Fruit fly (Drosophila melanogaster) whole organism, embryonic: ENCODE data around the gene Cep290.
A peak's percentile ranks its signal among the peaks of the same experiment; 100 is the strongest.

Experiments used
- ATbp ChIP-seq: fragments of 200-800 bp; sonication (Bioruptor generic); optimal IDR thresholded peaks from 2 replicates; lab custom pipeline; 2017; ENCODE audit warnings: missing biosample characterization, mild to moderate bottlenecking, missing genetic modification characterization, missing genetic modification reagents
- Abd-B ChIP-seq: fragments of 200-800 bp; sonication (Bioruptor generic); optimal IDR thresholded peaks from 2 replicates; lab custom pipeline; 2018; ENCODE audit warnings: missing biosample characterization, mild to moderate bottlenecking, missing genetic modification characterization, moderate library complexity
- CG10543 ChIP-seq: fragments of 200-800 bp; sonication (Bioruptor generic); optimal IDR thresholded peaks from 3 replicates; lab custom pipeline; 2017; ENCODE audit warnings: missing biosample characterization, mild to moderate bottlenecking, missing genetic modification characterization, moderate library complexity
- CG11695 ChIP-seq: fragments of 200-800 bp; sonication (Bioruptor generic); IDR thresholded peaks from 3 replicates; pipeline ENCODE4 v1.3.6; 2022; ENCODE audit warnings: missing biosample characterization, missing genetic modification characterization
- CG12104 ChIP-seq: fragments of 200-800 bp; sonication (Bioruptor generic); optimal IDR thresholded peaks from 3 replicates; lab custom pipeline; 2016; ENCODE audit warnings: missing biosample characterization, missing genetic modification characterization
- CG13123 ChIP-seq: fragments of 200-800 bp; sonication (Bioruptor generic); optimal IDR thresholded peaks from 2 replicates; lab custom pipeline; 2016; ENCODE audit warnings: missing biosample characterization, missing genetic modification characterization
- CG1602 ChIP-seq: fragments of 200-800 bp; sonication (Bioruptor generic); optimal IDR thresholded peaks from 3 replicates; lab custom pipeline; 2016; ENCODE audit warnings: missing biosample characterization, missing genetic modification characterization
- CG17186 ChIP-seq: fragments of 200-800 bp; sonication (Bioruptor generic); optimal IDR thresholded peaks from 3 replicates; lab custom pipeline; 2017; ENCODE audit warnings: missing biosample characterization, missing genetic modification reagents, missing genetic modification characterization
- CG17612 ChIP-seq: fragments of 200-800 bp; sonication (Bioruptor generic); IDR thresholded peaks from 2 replicates; pipeline ENCODE4 v1.3.6; 2022; ENCODE audit warnings: missing biosample characterization, missing genetic modification characterization
- CG17829 ChIP-seq: fragments of 200-800 bp; optimal IDR thresholded peaks from 2 replicates; lab custom pipeline; 2019; ENCODE audit warnings: missing biosample characterization, mild to moderate bottlenecking, missing genetic modification characterization, moderate library complexity
- CG33557 ChIP-seq: fragments of 200-800 bp; sonication (Bioruptor generic); optimal IDR thresholded peaks from 2 replicates; lab custom pipeline; 2019; ENCODE audit warnings: missing biosample characterization, mild to moderate bottlenecking, missing genetic modification characterization, moderate library complexity
- CG3407 ChIP-seq: fragments of 200-800 bp; sonication (Bioruptor generic); optimal IDR thresholded peaks from 2 replicates; lab custom pipeline; 2018; ENCODE audit warnings: missing biosample characterization, mild to moderate bottlenecking, missing genetic modification characterization
- CG6791 ChIP-seq: fragments of 200-800 bp; sonication (Bioruptor generic); IDR thresholded peaks from 3 replicates; pipeline ENCODE4 v1.3.6; 2022; ENCODE audit warnings: missing biosample characterization, missing genetic modification characterization; ENCODE audit not compliant: partially characterized antibody
- CG7271 ChIP-seq: fragments of 200-800 bp; sonication (Bioruptor generic); optimal IDR thresholded peaks from 2 replicates; lab custom pipeline; 2018; ENCODE audit warnings: missing biosample characterization, mild to moderate bottlenecking, missing genetic modification characterization, moderate library complexity
- CG7372 ChIP-seq: fragments of 200-800 bp; sonication (Bioruptor generic); IDR thresholded peaks from 2 replicates; pipeline ENCODE4 v1.3.6; 2022; ENCODE audit warnings: missing biosample characterization, missing genetic modification characterization
- CG7987 ChIP-seq: fragments of 200-800 bp; sonication (Bioruptor generic); optimal IDR thresholded peaks from 2 replicates; lab custom pipeline; 2018; ENCODE audit warnings: missing biosample characterization, mild to moderate bottlenecking, missing genetic modification characterization, moderate library complexity
- CG9215 ChIP-seq: fragments of 200-800 bp; sonication (Bioruptor generic); IDR thresholded peaks from 2 replicates; pipeline ENCODE4 v1.3.6; 2022; ENCODE audit warnings: missing biosample characterization, missing genetic modification characterization
- Dip2 ChIP-seq: fragments of 200-800 bp; sonication (Bioruptor generic); IDR thresholded peaks from 2 replicates; pipeline ENCODE4 v1.3.6; 2022; ENCODE audit warnings: missing biosample characterization, missing genetic modification characterization
- E2f2 ChIP-seq: fragments of 200-800 bp; sonication (Bioruptor generic); IDR thresholded peaks from 2 replicates; pipeline ENCODE4 v1.3.6; 2022; ENCODE audit warnings: missing biosample characterization, missing genetic modification characterization
- Elba2 ChIP-seq: fragments of 200-800 bp; sonication (Bioruptor generic); optimal IDR thresholded peaks from 3 replicates; lab custom pipeline; 2016; ENCODE audit warnings: missing biosample characterization, missing genetic modification characterization
- Gug ChIP-seq: fragments of 200-800 bp; sonication (Bioruptor generic); IDR thresholded peaks from 4 replicates; pipeline ENCODE4 v1.3.6; 2022; ENCODE audit warnings: missing biosample characterization, missing genetic modification characterization
- H2.0 ChIP-seq: fragments of 200-800 bp; sonication (Bioruptor generic); IDR thresholded peaks from 2 replicates; pipeline ENCODE4 v1.3.6; 2022; ENCODE audit warnings: missing biosample characterization, missing genetic modification characterization
- HLH3B ChIP-seq: fragments of 200-800 bp; sonication (Bioruptor generic); IDR thresholded peaks from 2 replicates; pipeline ENCODE4 v1.3.6; 2022; ENCODE audit warnings: missing biosample characterization, missing genetic modification characterization
- Hey ChIP-seq: fragments of 200-800 bp; sonication (Bioruptor generic); optimal IDR thresholded peaks from 3 replicates; lab custom pipeline; 2018; ENCODE audit warnings: missing biosample characterization, mild to moderate bottlenecking, missing genetic modification characterization
- MESR4 ChIP-seq: fragments of 200-800 bp; sonication (Bioruptor generic); optimal IDR thresholded peaks from 2 replicates; lab custom pipeline; 2018; ENCODE audit warnings: missing biosample characterization, mild to moderate bottlenecking, missing genetic modification characterization, moderate library complexity
- MTF-1 ChIP-seq: fragments of 200-800 bp; sonication (Bioruptor generic); optimal IDR thresholded peaks from 2 replicates; lab custom pipeline; 2018; ENCODE audit warnings: missing biosample characterization, mild to moderate bottlenecking, missing genetic modification characterization, borderline replicate concordance
- Nf-YC ChIP-seq: fragments of 200-800 bp; optimal IDR thresholded peaks from 3 replicates; lab custom pipeline; 2019; ENCODE audit warnings: missing biosample characterization, mild to moderate bottlenecking, missing genetic modification characterization, moderate library complexity
- Rfx ChIP-seq: fragments of 200-800 bp; sonication (Bioruptor generic); IDR thresholded peaks from 2 replicates; pipeline ENCODE4 v1.3.6; 2022; ENCODE audit warnings: missing biosample characterization, missing genetic modification characterization
- Side ChIP-seq: fragments of 200-800 bp; sonication (Bioruptor generic); optimal IDR thresholded peaks from 2 replicates; lab custom pipeline; 2016; ENCODE audit warnings: missing biosample characterization, missing genetic modification characterization
- Xbp1 ChIP-seq: fragments of 200-800 bp; sonication (Bioruptor generic); optimal IDR thresholded peaks from 3 replicates; lab custom pipeline; 2016; ENCODE audit warnings: missing biosample characterization, mild to moderate bottlenecking, missing genetic modification characterization
- bbx ChIP-seq: fragments of 200-800 bp; sonication (Bioruptor generic); IDR thresholded peaks from 2 replicates; pipeline ENCODE4 v1.3.6; 2022; ENCODE audit warnings: missing biosample characterization, missing genetic modification characterization; ENCODE audit not compliant: partially characterized antibody
- chm ChIP-seq: fragments of 200-800 bp; sonication (Bioruptor generic); IDR thresholded peaks from 2 replicates; pipeline ENCODE4 v1.3.6; 2022; ENCODE audit warnings: missing biosample characterization, missing genetic modification characterization
- croc ChIP-seq: fragments of 200-800 bp; sonication (Bioruptor generic); conservative IDR thresholded peaks from 3 replicates; pipeline ENCODE4 v1.3.6; 2022; ENCODE audit warnings: missing biosample characterization, missing genetic modification characterization
- cwo ChIP-seq: fragments of 200-800 bp; sonication (Bioruptor generic); optimal IDR thresholded peaks from 3 replicates; lab custom pipeline; 2017; ENCODE audit warnings: missing biosample characterization, missing genetic modification characterization, mild to moderate bottlenecking, moderate library complexity, missing genetic modification reagents
- grn ChIP-seq: fragments of 200-800 bp; sonication (Bioruptor generic); optimal IDR thresholded peaks from 3 replicates; lab custom pipeline; 2017; ENCODE audit warnings: missing biosample characterization, missing genetic modification characterization
- gsb-n ChIP-seq: fragments of 200-800 bp; sonication (Bioruptor generic); optimal IDR thresholded peaks from 3 replicates; lab custom pipeline; 2018; ENCODE audit warnings: missing biosample characterization, mild to moderate bottlenecking, missing genetic modification characterization
- kah ChIP-seq: fragments of 200-800 bp; sonication (Bioruptor generic); optimal IDR thresholded peaks from 2 replicates; lab custom pipeline; 2018; ENCODE audit warnings: missing biosample characterization, mild to moderate bottlenecking, missing genetic modification characterization
- klu ChIP-seq: fragments of 200-800 bp; sonication (Bioruptor generic); IDR thresholded peaks from 2 replicates; pipeline ENCODE4 v1.3.6; 2022; ENCODE audit warnings: missing biosample characterization, missing genetic modification characterization
- kni ChIP-seq: fragments of 200-800 bp; sonication (Bioruptor generic); optimal IDR thresholded peaks from 3 replicates; lab custom pipeline; 2017; ENCODE audit warnings: mild to moderate bottlenecking, missing biosample characterization, missing genetic modification reagents, missing genetic modification characterization
- lilli ChIP-seq: fragments of 200-800 bp; sonication (Bioruptor generic); optimal IDR thresholded peaks from 3 replicates; lab custom pipeline; 2016; ENCODE audit warnings: missing biosample characterization, missing genetic modification characterization
- lov ChIP-seq, 2 experiments: fragments of 200-800 bp in 1 of 2; fragments of >200 bp in 1 of 2; sonication (Bioruptor generic) in 1 of 2; IDR thresholded peaks in 1 of 2; optimal IDR thresholded peaks in 1 of 2; 2 replicates in 1 of 2; 3 replicates in 1 of 2; pipeline versions ENCODE4 v1.3.6 to Lab custom; 2017 to 2022; ENCODE audit warnings: missing biosample characterization in 1 of 2, missing genetic modification characterization in 1 of 2
- mld ChIP-seq: fragments of 200-800 bp; sonication (Bioruptor generic); IDR thresholded peaks from 3 replicates; pipeline ENCODE4 v1.3.6; 2022; ENCODE audit warnings: missing biosample characterization, missing genetic modification characterization; ENCODE audit not compliant: partially characterized antibody
- nerfin-1 ChIP-seq: fragments of 200-800 bp; sonication (Bioruptor generic); optimal IDR thresholded peaks from 3 replicates; lab custom pipeline; 2019; ENCODE audit warnings: missing biosample characterization, mild to moderate bottlenecking, missing genetic modification characterization, moderate library complexity
- oc ChIP-seq: fragments of 200-800 bp; sonication (Bioruptor generic); optimal IDR thresholded peaks from 2 replicates; lab custom pipeline; 2018; ENCODE audit warnings: missing biosample characterization, mild to moderate bottlenecking, missing genetic modification characterization, moderate library complexity
- org-1 ChIP-seq: fragments of 200-800 bp; sonication (Bioruptor generic); optimal IDR thresholded peaks from 2 replicates; lab custom pipeline; 2017; ENCODE audit warnings: missing biosample characterization, missing genetic modification characterization
- p53 ChIP-seq: fragments of 200-800 bp; sonication (Bioruptor generic); optimal IDR thresholded peaks from 2 replicates; lab custom pipeline; 2016; ENCODE audit warnings: missing biosample characterization, missing genetic modification characterization
- pros ChIP-seq: fragments of 200-800 bp; sonication (Bioruptor generic); optimal IDR thresholded peaks from 3 replicates; lab custom pipeline; 2019; ENCODE audit warnings: missing biosample characterization, mild to moderate bottlenecking, missing genetic modification characterization, moderate library complexity
- sd ChIP-seq: fragments of 200-800 bp; sonication (Bioruptor generic); optimal IDR thresholded peaks from 3 replicates; lab custom pipeline; 2018; ENCODE audit warnings: missing biosample characterization, mild to moderate bottlenecking, missing genetic modification characterization, moderate library complexity
- sens ChIP-seq: fragments of 200-800 bp; sonication (Bioruptor generic); peaks from one replicate; lab custom pipeline; 2016; ENCODE audit warnings: missing biosample characterization, missing genetic modification characterization
- tio ChIP-seq: fragments of 200-800 bp; sonication (Bioruptor generic); optimal IDR thresholded peaks from 2 replicates; lab custom pipeline; 2017; ENCODE audit warnings: missing biosample characterization, missing genetic modification characterization, inconsistent platforms

Cep290 gene

DNA sequence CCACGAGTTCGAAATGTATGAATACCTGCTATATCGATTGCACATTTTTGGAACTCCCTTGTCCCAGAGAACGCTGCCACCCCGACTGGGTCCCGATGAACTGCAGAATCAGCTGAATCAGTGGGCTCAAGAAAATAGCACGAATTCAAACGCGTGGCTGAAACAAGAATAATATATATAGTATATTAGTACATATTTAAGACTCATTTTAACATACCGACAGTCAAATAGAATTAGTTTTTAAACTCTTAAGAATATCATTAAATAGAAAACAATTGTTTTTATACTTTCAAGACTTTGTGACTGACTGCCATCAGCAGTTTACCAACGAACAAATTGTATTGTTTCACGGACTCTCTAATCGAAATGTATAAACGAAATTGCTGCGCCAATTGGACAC, 53.4 kb downstream of the Cep290 start, which contains the start of gene CG34057:
Gene CG34057 (plus strand): TSS at position 301 of the 400 bp plus-strand sequence.
- TF ChIP-seq Rfx, result no peak
- TF ChIP-seq gsb-n (tag; lab: Kevin White, UChicago), result no peak
- TF ChIP-seq CG6791, result no peak
- TF ChIP-seq CG9215 (GFP tag; lab: Robert Waterston, UW), result no peak
- no peak for TF ChIP-seq klu (GFP tag; lab: Robert Waterston, UW)
- no peak for TF ChIP-seq lilli (GFP tag; lab: Kevin White, UChicago)
- TF ChIP-seq croc (GFP tag; lab: Robert Waterston, UW), result no peak
- no peak for TF ChIP-seq oc (tag; lab: Kevin White, UChicago)
- no peak for TF ChIP-seq CG17612 (GFP tag; lab: Robert Waterston, UW)
- TF ChIP-seq Elba2 (GFP tag; lab: Kevin White, UChicago), result no peak
- no peak for TF ChIP-seq CG7372 (GFP tag; lab: Robert Waterston, UW)
- no peak for TF ChIP-seq CG17829
- TF ChIP-seq CG10543 (GFP tag; lab: Kevin White, UChicago), result no peak
- TF ChIP-seq lov (optimal IDR thresholded peaks at IDR 0.05; lab: Kevin White, UChicago), result no peak
- no peak for TF ChIP-seq lov (GFP tag; IDR thresholded peaks at IDR 0.05; lab: Robert Waterston, UW)
- no peak for TF ChIP-seq Dip2
- no peak for TF ChIP-seq org-1 (GFP tag; lab: Kevin White, UChicago)
- TF ChIP-seq CG3407 (GFP tag; lab: Kevin White, UChicago), result no peak

DNA sequence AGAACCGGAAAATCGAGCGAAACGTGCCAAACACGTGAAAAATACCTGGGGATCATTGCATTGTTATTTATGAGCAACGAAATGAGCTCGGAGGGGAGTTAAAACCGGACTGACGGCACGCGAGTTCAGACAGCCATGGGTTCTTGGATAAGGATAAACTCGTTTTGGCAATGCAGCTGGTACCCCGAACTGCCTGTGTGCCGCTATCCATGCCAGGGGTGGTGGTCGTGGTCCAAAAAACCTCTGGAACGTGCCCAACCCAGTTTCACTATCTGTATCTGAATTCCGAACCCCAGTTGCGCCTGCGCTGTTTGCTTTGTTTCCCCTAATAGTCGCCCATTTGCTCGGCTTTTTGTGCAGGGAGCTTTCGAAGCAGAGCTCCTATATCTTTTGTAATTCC, 55.6 kb downstream of the Cep290 start:
- TF ChIP-seq CG7271 (no peak), mld (GFP tag; lab: Robert Waterston, UW) (peak; percentile 57; the same call in 1 of the 3 replicates), sens (GFP tag; lab: Kevin White, UChicago) (peak; percentile 44), p53 (GFP tag; lab: Kevin White, UChicago) (no peak), tio (GFP tag; lab: Kevin White, UChicago) (no peak), MESR4 (no peak), E2f2 (GFP tag; lab: Robert Waterston, UW) (no peak), gsb-n (tag; lab: Kevin White, UChicago) (peak; percentile 14), CG17186 (GFP tag; lab: Kevin White, UChicago) (no peak), Gug (GFP tag; lab: Robert Waterston, UW) (no peak), H2.0 (GFP tag; lab: Robert Waterston, UW) (no peak), ATbp (GFP tag; lab: Kevin White, UChicago) (no peak), cwo (no peak), HLH3B (GFP tag; lab: Robert Waterston, UW) (no peak), pros (peak; percentile 61), bbx (peak; percentile 36; the same call in 1 of the 2 replicates), Hey (tag; lab: Kevin White, UChicago) (peak; percentile 68), Side (no peak), Nf-YC (no peak), CG1602 (GFP tag; lab: Kevin White, UChicago) (no peak), Abd-B (GFP tag; lab: Kevin White, UChicago) (no peak), CG33557 (GFP tag; lab: Kevin White, UChicago) (no peak), chm (GFP tag; lab: Robert Waterston, UW) (no peak), CG11695 (GFP tag; lab: Robert Waterston, UW) (no peak), grn (GFP tag; lab: Kevin White, UChicago) (no peak), CG13123 (GFP tag; lab: Kevin White, UChicago) (no peak), nerfin-1 (tag; lab: Kevin White, UChicago) (peak; percentile 100), CG12104 (GFP tag; lab: Kevin White, UChicago) (no peak), sd (tag; lab: Kevin White, UChicago) (peak; percentile 42), MTF-1 (GFP tag; lab: Kevin White, UChicago) (no peak), CG7987 (GFP tag; lab: Kevin White, UChicago) (no peak), CG6791 (peak; percentile 46; the same call in 1 of the 3 replicates), Xbp1 (GFP tag; lab: Kevin White, UChicago) (no peak), kni (GFP tag; lab: Kevin White, UChicago) (peak; percentile 33), kah (GFP tag; lab: Kevin White, UChicago) (no peak)
